Worm (Caenorhabditis elegans) whole organism, young adult: ENCODE measurements around the gene K03B8.8.

ENCODE experiments used
- B0035.1 ChIP-seq: sonication (generic microtip); optimal IDR thresholded peaks from 2 replicates; lab custom pipeline; 2016; ENCODE audit warnings: missing genetic modification characterization, mild to moderate bottlenecking, missing compliant biosample characterization, missing genotype, missing genetic modification reagents
- F23B12.7 ChIP-seq: sonication (generic microtip); optimal IDR thresholded peaks from 2 replicates; lab custom pipeline; 2017; ENCODE audit warnings: missing genetic modification characterization, mild to moderate bottlenecking, missing compliant biosample characterization, antibody characterized with exemption, moderate library complexity; ENCODE audit not compliant: insufficient read depth
- ccch-3 ChIP-seq: fragments of 200-800 bp; sonication (Bioruptor generic); optimal IDR thresholded peaks from 2 replicates; lab custom pipeline; 2018; ENCODE audit warnings: mild to moderate bottlenecking, missing genetic modification characterization, missing compliant biosample characterization
- egrh-3 ChIP-seq: fragments of 200-800 bp; sonication (Bioruptor generic); IDR thresholded peaks from 2 replicates; pipeline ENCODE4 v1.3.6; 2022; ENCODE audit warnings: missing genetic modification reagents, missing genetic modification characterization, missing compliant biosample characterization
- gei-17 ChIP-seq: fragments of 200-800 bp; sonication (Bioruptor generic); optimal IDR thresholded peaks from 2 replicates; lab custom pipeline; 2018; ENCODE audit warnings: mild to moderate bottlenecking, missing genetic modification characterization, missing compliant biosample characterization
- lin-54 ChIP-seq: fragments of 200-800 bp; sonication (Bioruptor generic); optimal IDR thresholded peaks from 2 replicates; lab custom pipeline; 2018; ENCODE audit warnings: mild to moderate bottlenecking, missing genetic modification characterization, missing compliant biosample characterization
- snpc-4 ChIP-seq, 5 experiments: fragments of 150-350 bp in 1 of 5; sonication (generic microtip) in 4 of 5; optimal IDR thresholded peaks; 2 replicates each; lab custom pipeline; 2014 to 2018; ENCODE audit warnings: missing genetic modification characterization in 5 of 5, missing biosample characterization in 3 of 5, antibody characterized with exemption in 2 of 5, mild to moderate bottlenecking in 2 of 5, missing compliant biosample characterization in 2 of 5, missing genotype in 2 of 5, moderate library complexity in 2 of 5, missing genetic modification reagents in 1 of 5
- somi-1 ChIP-seq: fragments of 200-800 bp; sonication (Bioruptor generic); optimal IDR thresholded peaks from 2 replicates; lab custom pipeline; 2018; ENCODE audit warnings: mild to moderate bottlenecking, missing genetic modification characterization, missing compliant biosample characterization
- ztf-28 ChIP-seq: fragments of 200-800 bp; sonication (Bioruptor generic); IDR thresholded peaks from 2 replicates; pipeline ENCODE4 v1.3.6; 2022; ENCODE audit warnings: missing genetic modification reagents, missing genetic modification characterization, missing compliant biosample characterization

ce11 chrV:11430823-11431222 lies 20.0 kb upstream of the K03B8.8 start:
- no peak for TF ChIP-seq ccch-3 (GFP tag; lab: Kevin White, UChicago)
- TF ChIP-seq ztf-28 (GFP tag; lab: Robert Waterston, UW) = no peak
- TF ChIP-seq F23B12.7 (tag; lab: Kevin White, UChicago) = no peak
- TF ChIP-seq B0035.1 (tag; lab: Kevin White, UChicago) = no peak
- TF ChIP-seq gei-17 (GFP tag; lab: Kevin White, UChicago) = no peak
- TF ChIP-seq lin-54 = no peak
- TF ChIP-seq somi-1 (GFP tag; lab: Kevin White, UChicago) = no peak
- TF ChIP-seq egrh-3 (GFP tag; lab: Robert Waterston, UW) = no peak
- TF ChIP-seq snpc-4 (GFP tag; optimal IDR thresholded peaks at IDR 0.05; lab: Kevin White, UChicago) = no peak
- TF ChIP-seq snpc-4 (tag; optimal IDR thresholded peaks at IDR 0.05; lab: Kevin White, UChicago) = no peak
